Worm (Caenorhabditis elegans): ENCODE measurements around the gene efl-3.

The efl-3 gene

DNA sequence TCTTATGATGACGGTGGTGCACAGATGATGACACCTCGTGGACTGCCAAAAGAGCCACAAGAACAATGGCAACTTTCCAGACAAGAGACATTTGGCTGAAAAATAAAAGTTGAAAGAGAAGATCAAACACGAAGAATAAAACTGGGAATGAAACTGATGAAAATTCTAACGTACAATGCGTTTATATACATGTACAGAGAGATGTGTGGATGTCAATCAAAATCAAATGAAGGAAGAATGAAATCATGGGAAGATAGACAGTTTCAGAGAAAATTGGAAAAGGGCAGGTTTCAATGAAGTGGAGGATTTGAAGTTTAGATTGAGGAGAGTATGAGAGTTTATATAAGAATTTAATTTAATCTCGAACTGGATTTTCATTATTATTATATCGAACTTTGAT lies 13.4 kb upstream of the efl-3 start, which contains the start of gene dod-23:
dod-23 (minus strand) TSS at position 101 of the 400 bp plus-strand sequence.
- TF ChIP-seq mel-28 (tag; optimal IDR thresholded peaks at IDR 0.05; ENCODE audit: borderline replicate concordance), result no peak
- TF ChIP-seq F49E8.2 (tag; optimal IDR thresholded peaks at IDR 0.05; ENCODE audit: insufficient read depth), result no peak
- no peak for TF ChIP-seq somi-1 (GFP tag; optimal IDR thresholded peaks at IDR 0.05)
- no peak for TF ChIP-seq hlh-12 (tag; optimal IDR thresholded peaks at IDR 0.05)

DNA sequence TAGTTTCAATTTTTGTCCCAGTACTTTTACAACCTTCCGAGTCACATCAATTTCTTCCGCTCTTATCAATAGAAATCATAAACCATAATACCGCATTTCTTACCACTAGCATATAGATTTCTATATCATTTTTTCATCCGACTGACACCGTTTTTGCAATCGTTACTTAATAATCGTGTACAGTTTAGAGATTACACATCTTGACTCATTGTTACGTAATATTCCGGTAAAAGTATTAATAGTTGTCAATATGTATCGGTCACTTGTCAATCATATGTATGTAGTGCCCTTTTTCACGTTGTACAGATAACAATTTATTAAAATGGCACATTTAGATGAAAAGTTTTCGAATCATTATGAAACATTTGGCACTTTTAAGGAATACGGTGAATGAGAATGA lies 12.5 kb upstream of the efl-3 start:
- TF ChIP-seq nhr-80 (tag; optimal IDR thresholded peaks at IDR 0.05), result peak; percentile 73
- TF ChIP-seq unc-62 (GFP tag; optimal IDR thresholded peaks at IDR 0.05), result peak; percentile 92
- TF ChIP-seq let-607 (tag; optimal IDR thresholded peaks at IDR 0.05), result peak in 1 of 2 experiments; percentile 59
- no peak for TF ChIP-seq somi-1 (GFP tag; optimal IDR thresholded peaks at IDR 0.05)

ce11 chrII:8404748-8405147 lies 7.7 kb upstream of the efl-3 start, which contains the start of gene skpo-1:
Gene skpo-1, minus strand, starts transcription at chrII:8404848.
- no peak for TF ChIP-seq hrde-1 (tag; optimal IDR thresholded peaks at IDR 0.05; ENCODE audit: borderline replicate concordance)
- no peak for TF ChIP-seq egl-18 (GFP tag; IDR thresholded peaks at IDR 0.05)
- TF ChIP-seq tbp1 (GFP tag; optimal IDR thresholded peaks at IDR 0.05), result no peak
- no peak for TF ChIP-seq T07F8.4 (tag; optimal IDR thresholded peaks at IDR 0.05)
- TF ChIP-seq sptf-2 (GFP tag; optimal IDR thresholded peaks at IDR 0.05), result no peak
- no peak for TF ChIP-seq nhr-80 (tag; optimal IDR thresholded peaks at IDR 0.05)
- TF ChIP-seq ceh-27 (GFP tag; optimal IDR thresholded peaks at IDR 0.05), result no peak
- no peak for TF ChIP-seq nfya-2 (GFP tag; IDR thresholded peaks at IDR 0.05)

ce11 chrII:8405303-8405702 lies 7.2 kb upstream of the efl-3 start, which contains the start of gene ubc-24:
Gene ubc-24, plus strand, starts transcription at chrII:8405603.
- TF ChIP-seq nhr-90 (tag; optimal IDR thresholded peaks at IDR 0.05) (no peak), zim-3 (tag; optimal IDR thresholded peaks at IDR 0.05) (no peak), pha-4 (tag; optimal IDR thresholded peaks at IDR 0.05) (no peak), F22D6.2 (tag; optimal IDR thresholded peaks at IDR 0.05) (no peak), F33H1.4 (GFP tag; IDR thresholded peaks at IDR 0.05) (no peak), repo-1 (tag; optimal IDR thresholded peaks at IDR 0.05) (no peak), ztf-6 (GFP tag; IDR thresholded peaks at IDR 0.05) (no peak), hrde-1 (tag; optimal IDR thresholded peaks at IDR 0.05; ENCODE audit: borderline replicate concordance) (no peak), F49E8.2 (tag; optimal IDR thresholded peaks at IDR 0.05; ENCODE audit: insufficient read depth) (no peak), madf-3 (GFP tag; IDR thresholded peaks at IDR 0.05) (no peak), nfya-2 (GFP tag; IDR thresholded peaks at IDR 0.05) (no peak), sea-2 (GFP tag; IDR thresholded peaks at IDR 0.05) (no peak), madf-6 (GFP tag; IDR thresholded peaks at IDR 0.05) (no peak), snpc-1.3 (tag; optimal IDR thresholded peaks at IDR 0.05; ENCODE audit: insufficient read depth) (no peak), ZK185.1 (tag; optimal IDR thresholded peaks at IDR 0.05; ENCODE audit: poor library complexity, severe bottlenecking) (no peak)

DNA sequence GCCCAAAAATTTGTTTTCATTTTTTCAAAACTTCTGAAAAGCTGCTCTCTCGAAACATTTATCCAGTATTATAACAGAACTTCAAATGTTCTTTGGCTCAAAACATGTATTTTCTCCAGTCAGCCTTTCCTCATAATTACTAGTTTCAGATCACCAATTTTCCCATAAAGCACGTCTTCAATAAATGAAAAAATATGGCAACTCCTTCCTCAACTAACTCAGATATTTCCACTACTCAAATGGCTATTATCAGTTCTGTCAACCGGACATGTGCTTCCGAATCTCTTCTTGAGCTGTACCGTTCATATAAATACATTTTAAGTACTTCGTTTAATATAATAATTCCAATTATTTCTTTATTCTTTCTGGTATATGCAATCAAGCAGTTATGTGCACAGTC lies 5.0 kb upstream of the efl-3 start, which contains the start of gene sra-13:
sra-13 (plus strand) TSS at position 195 of the 400 bp plus-strand sequence.
- no peak for TF ChIP-seq F57A8.1 (GFP tag; optimal IDR thresholded peaks at IDR 0.05)
- TF ChIP-seq nhr-179 (tag; optimal IDR thresholded peaks at IDR 0.05), result no peak
- no peak for TF ChIP-seq B0261.1 (tag; optimal IDR thresholded peaks at IDR 0.05)
- TF ChIP-seq cebp-1 (GFP tag; IDR thresholded peaks at IDR 0.05), result no peak
- TF ChIP-seq cebp-1 (tag; optimal IDR thresholded peaks at IDR 0.05), result no peak
- TF ChIP-seq unc-130 (GFP tag; optimal IDR thresholded peaks at IDR 0.05), result no peak
- TF ChIP-seq madf-8 (GFP tag; conservative IDR thresholded peaks at IDR 0.05), result no peak
- no peak for TF ChIP-seq F22D6.2 (tag; optimal IDR thresholded peaks at IDR 0.05)
